Worm (Caenorhabditis elegans) whole organism, mixed stage, embryonic: ENCODE data around the gene wdr-5.3.

ENCODE experiments used
- blmp-1 ChIP-seq: fragments of 150-350 bp; optimal IDR thresholded peaks from 2 replicates; lab custom pipeline; 2014; ENCODE audit warnings: missing biosample characterization, missing genetic modification characterization
- ceh-83 ChIP-seq: fragments of 200-800 bp; sonication (Bioruptor generic); optimal IDR thresholded peaks from 2 replicates; lab custom pipeline; 2018; ENCODE audit warnings: mild to moderate bottlenecking, missing genetic modification characterization, missing compliant biosample characterization
- ces-1 ChIP-seq: fragments of 150-350 bp; optimal IDR thresholded peaks from 2 replicates; lab custom pipeline; 2014; ENCODE audit warnings: missing biosample characterization, missing genetic modification reagents, missing genetic modification characterization
- cnd-1 ChIP-seq: fragments of 200-800 bp; sonication (Bioruptor generic); optimal IDR thresholded peaks from 2 replicates; lab custom pipeline; 2018; ENCODE audit warnings: mild to moderate bottlenecking, missing genetic modification characterization, missing compliant biosample characterization
- drap-1 ChIP-seq: fragments of 200-800 bp; sonication (Bioruptor generic); optimal IDR thresholded peaks from 3 replicates; lab custom pipeline; 2018; ENCODE audit warnings: mild to moderate bottlenecking, missing genetic modification characterization, missing compliant biosample characterization
- elt-3 ChIP-seq: fragments of 150-350 bp; optimal IDR thresholded peaks from 2 replicates; lab custom pipeline; 2014; ENCODE audit warnings: missing biosample characterization, missing genetic modification characterization
- flh-1 ChIP-seq: fragments of 200-800 bp; sonication (Bioruptor generic); optimal IDR thresholded peaks from 2 replicates; lab custom pipeline; 2018; ENCODE audit warnings: mild to moderate bottlenecking, missing genetic modification characterization, moderate library complexity, missing compliant biosample characterization
- lin-13 ChIP-seq: fragments of 150-350 bp; optimal IDR thresholded peaks from 2 replicates; lab custom pipeline; 2014; ENCODE audit warnings: missing biosample characterization, missing genetic modification characterization
- lsy-2 ChIP-seq: fragments of 150-350 bp; optimal IDR thresholded peaks from 2 replicates; lab custom pipeline; 2014; ENCODE audit warnings: missing biosample characterization, missing genetic modification characterization
- mab-5 ChIP-seq: fragments of 150-350 bp; optimal IDR thresholded peaks from 2 replicates; lab custom pipeline; 2014; ENCODE audit warnings: missing biosample characterization, missing genetic modification characterization
- mep-1 ChIP-seq: fragments of 150-350 bp; optimal IDR thresholded peaks from 2 replicates; lab custom pipeline; 2017; ENCODE audit warnings: missing biosample characterization, missing genetic modification reagents, missing genetic modification characterization, inconsistent platforms
- nhr-2 ChIP-seq: fragments of 150-350 bp; optimal IDR thresholded peaks from 2 replicates; lab custom pipeline; 2014; ENCODE audit warnings: missing biosample characterization, missing genetic modification characterization
- nhr-28 ChIP-seq: fragments of 150-350 bp; optimal IDR thresholded peaks from 2 replicates; lab custom pipeline; 2014; ENCODE audit warnings: missing biosample characterization, missing genetic modification characterization
- snpc-4 ChIP-seq: fragments of 150-350 bp; optimal IDR thresholded peaks from 2 replicates; lab custom pipeline; 2014; ENCODE audit warnings: missing biosample characterization, missing genetic modification characterization
- sptf-1 ChIP-seq: sonication (generic microtip); optimal IDR thresholded peaks from 2 replicates; lab custom pipeline; 2017; ENCODE audit warnings: mild to moderate bottlenecking, missing genetic modification characterization, moderate library complexity, missing compliant biosample characterization
- tbx-8 ChIP-seq: fragments of 200-800 bp; sonication (Bioruptor generic); optimal IDR thresholded peaks from 2 replicates; lab custom pipeline; 2018; ENCODE audit warnings: mild to moderate bottlenecking, missing genetic modification characterization, moderate library complexity, missing compliant biosample characterization
- unc-62 ChIP-seq: fragments of 150-350 bp; optimal IDR thresholded peaks from 2 replicates; lab custom pipeline; 2014; ENCODE audit warnings: missing biosample characterization, missing genetic modification reagents, missing genetic modification characterization
- zip-8 ChIP-seq: fragments of 150-350 bp; optimal IDR thresholded peaks from 2 replicates; lab custom pipeline; 2014; ENCODE audit warnings: missing biosample characterization, missing genetic modification characterization
- ztf-11 ChIP-seq: fragments of 150-350 bp; optimal IDR thresholded peaks from 2 replicates; lab custom pipeline; 2014; ENCODE audit warnings: missing biosample characterization, missing genetic modification characterization

wdr-5.3 gene

ce11 chrV:10764066-10764465, 27.1 kb downstream of the wdr-5.3 start, which contains the start of gene ocr-1:
ocr-1 (plus strand) TSS chrV:10764366.
- no peak for TF ChIP-seq flh-1
- no peak for TF ChIP-seq ceh-83
- no peak for TF ChIP-seq elt-3 (tag; lab: Kevin White, UChicago)
- no peak for TF ChIP-seq ces-1 (GFP tag; lab: Kevin White, UChicago)
- no peak for TF ChIP-seq sptf-1 (tag; lab: Kevin White, UChicago)
- no peak for TF ChIP-seq ztf-11 (tag; lab: Kevin White, UChicago)

ce11 chrV:10768892-10769291, 32.0 kb downstream of the wdr-5.3 start:
- no peak for TF ChIP-seq nhr-2
- peak; percentile 94 for TF ChIP-seq zip-8

ce11 chrV:10770026-10770425, 33.1 kb downstream of the wdr-5.3 start, which contains the start of the genes D1054.1 and pas-2:
D1054.1 (minus strand) TSS chrV:10770217.
pas-2 (plus strand) TSS chrV:10770368.
- TF ChIP-seq lsy-2 (tag; lab: Kevin White, UChicago) = no peak
- peak; percentile 85 for TF ChIP-seq ces-1 (GFP tag; lab: Kevin White, UChicago)
- TF ChIP-seq mep-1 (tag; lab: Kevin White, UChicago) = peak; percentile 15

DNA sequence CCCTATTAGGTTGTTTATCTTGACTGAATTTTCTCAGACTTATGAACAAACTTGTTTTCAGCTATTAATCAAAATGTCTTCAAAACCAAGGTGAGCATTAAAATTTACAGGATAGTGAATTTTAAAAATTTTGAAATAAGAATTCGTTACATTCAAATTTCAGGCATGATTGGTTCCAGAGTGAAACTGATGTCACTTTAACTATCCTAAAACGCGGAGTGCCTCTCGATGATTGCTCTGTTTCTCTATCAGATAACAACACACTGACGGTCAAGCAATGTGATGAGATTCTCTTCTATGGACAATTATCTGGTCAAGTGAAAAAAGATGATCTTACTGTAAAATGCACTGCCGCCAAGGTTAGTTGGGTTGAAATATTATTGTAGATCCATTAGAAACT, 34.5 kb downstream of the wdr-5.3 start, which contains the start of gene D1054.3:
D1054.3 (plus strand) TSS at position 62 of the 400 bp plus-strand sequence.
- TF ChIP-seq snpc-4 (tag; lab: Kevin White, UChicago) = no peak

DNA sequence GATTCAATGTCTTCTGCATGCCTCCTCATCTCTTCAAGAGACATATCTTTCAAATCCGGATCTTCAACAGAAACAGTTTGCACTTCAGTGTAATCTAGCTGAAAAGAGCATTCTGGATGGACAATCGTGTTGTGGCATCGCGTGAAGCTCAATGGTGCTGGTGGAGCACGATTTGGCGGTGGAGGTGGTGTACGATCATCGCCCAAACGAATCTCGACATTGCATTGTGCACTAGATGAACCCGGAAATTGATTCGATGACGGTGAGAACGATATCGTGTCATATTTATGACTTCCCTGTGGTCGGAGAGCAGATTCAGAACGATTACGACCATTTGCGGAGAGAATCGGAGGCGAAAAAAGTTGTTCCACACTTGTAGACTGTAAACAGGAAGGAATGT, 36.3 kb downstream of the wdr-5.3 start:
- TF ChIP-seq lin-13 (tag; lab: Kevin White, UChicago) (no peak), snpc-4 (tag; lab: Kevin White, UChicago) (no peak), nhr-28 (tag; lab: Kevin White, UChicago) (no peak), nhr-2 (no peak), mep-1 (tag; lab: Kevin White, UChicago) (no peak), drap-1 (GFP tag; lab: Kevin White, UChicago) (no peak), lsy-2 (tag; lab: Kevin White, UChicago) (no peak), unc-62 (GFP tag; lab: Kevin White, UChicago) (no peak), cnd-1 (tag; lab: Kevin White, UChicago) (no peak)

DNA sequence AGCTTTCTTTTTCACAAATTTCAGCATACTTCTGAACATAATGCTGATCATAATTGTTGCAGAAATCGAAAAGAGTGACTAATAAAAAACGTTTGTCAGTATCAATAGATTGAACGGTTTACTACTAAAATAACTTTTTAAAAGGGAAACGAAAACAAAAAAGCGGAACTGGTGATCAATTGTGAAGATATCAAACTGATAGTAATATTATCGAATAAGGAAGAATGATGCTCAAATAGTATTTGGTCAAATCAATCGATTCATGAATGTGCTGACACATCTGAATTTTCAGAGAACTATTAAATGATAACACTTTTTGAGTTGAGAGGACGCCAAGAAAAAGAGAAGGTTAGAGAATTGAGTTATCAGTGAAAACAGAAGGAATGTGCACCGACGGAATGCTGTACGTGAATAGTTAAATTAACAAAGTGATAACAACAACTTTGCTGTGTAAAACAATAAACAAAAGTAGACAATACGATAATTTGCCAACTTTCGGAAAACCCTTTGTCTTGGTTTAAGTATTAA, 39.7 kb downstream of the wdr-5.3 start, which contains the start of gene D1054.5:
D1054.5 (minus strand) TSS at position 51 of the 528 bp plus-strand sequence.
- TF ChIP-seq tbx-8 = no peak
- TF ChIP-seq ztf-11 (tag; lab: Kevin White, UChicago) = no peak
- no peak for TF ChIP-seq mab-5 (tag; lab: Kevin White, UChicago)
- TF ChIP-seq blmp-1 (tag; lab: Kevin White, UChicago) = no peak
- no peak for TF ChIP-seq elt-3 (tag; lab: Kevin White, UChicago)

ce11 chrV:10784011-10784410, 47.1 kb downstream of the wdr-5.3 start, which contains the start of gene D1054.8:
D1054.8 (plus strand) TSS chrV:10784311.
- TF ChIP-seq mab-5 (tag; lab: Kevin White, UChicago) (no peak), tbx-8 (no peak)
